Fruit fly (Drosophila melanogaster) whole organism, embryonic: Measurements from ENCODE around the gene CG12279.

ENCODE experiments used
- Awh ChIP-seq: fragments of 200-800 bp; sonication (Bioruptor generic); IDR thresholded peaks from 2 replicates; pipeline ENCODE4, ENCODE4 v1.3.6; 2022; ENCODE audit warnings: missing biosample characterization, missing genetic modification characterization
- B-H1 ChIP-seq: fragments of 200-800 bp; sonication (Bioruptor generic); IDR thresholded peaks from 3 replicates; pipeline ENCODE4 v1.3.6; 2022; ENCODE audit warnings: missing biosample characterization, missing genetic modification characterization
- Blimp-1 ChIP-seq: fragments of 200-800 bp; sonication (Bioruptor generic); optimal IDR thresholded peaks from 3 replicates; lab custom pipeline; 2018; ENCODE audit warnings: missing biosample characterization, missing genetic modification characterization, mild to moderate bottlenecking, moderate library complexity, missing genetic modification reagents
- BtbVII ChIP-seq: fragments of 200-800 bp; sonication (Bioruptor generic); optimal IDR thresholded peaks from 3 replicates; lab custom pipeline; 2017; ENCODE audit warnings: missing biosample characterization, mild to moderate bottlenecking, missing genetic modification characterization
- CG10147 ChIP-seq: fragments of 200-800 bp; sonication (Bioruptor generic); optimal IDR thresholded peaks from 2 replicates; lab custom pipeline; 2019; ENCODE audit warnings: missing biosample characterization, mild to moderate bottlenecking, missing genetic modification characterization, moderate library complexity
- CG10543 ChIP-seq: fragments of 200-800 bp; sonication (Bioruptor generic); optimal IDR thresholded peaks from 3 replicates; lab custom pipeline; 2017; ENCODE audit warnings: missing biosample characterization, mild to moderate bottlenecking, missing genetic modification characterization, moderate library complexity
- CG11695 ChIP-seq: fragments of 200-800 bp; sonication (Bioruptor generic); IDR thresholded peaks from 3 replicates; pipeline ENCODE4 v1.3.6; 2022; ENCODE audit warnings: missing biosample characterization, missing genetic modification characterization
- CG11696 ChIP-seq: fragments of 200-800 bp; sonication (Bioruptor generic); IDR thresholded peaks from 2 replicates; pipeline ENCODE4 v1.3.6; 2022; ENCODE audit warnings: missing biosample characterization, missing genetic modification characterization
- CG12769 ChIP-seq: fragments of 200-800 bp; sonication (Bioruptor generic); optimal IDR thresholded peaks from 2 replicates; lab custom pipeline; 2019; ENCODE audit warnings: missing biosample characterization, mild to moderate bottlenecking, missing genetic modification characterization, moderate library complexity
- CG13775 ChIP-seq: fragments of 200-800 bp; sonication (Bioruptor generic); optimal IDR thresholded peaks from 3 replicates; lab custom pipeline; 2017; ENCODE audit warnings: missing biosample characterization, mild to moderate bottlenecking, missing genetic modification characterization
- CG14667 ChIP-seq: fragments of 200-800 bp; sonication (Bioruptor generic); IDR thresholded peaks from 2 replicates; pipeline ENCODE4 v1.3.6; 2022; ENCODE audit warnings: missing biosample characterization, missing genetic modification characterization
- CG2678 ChIP-seq: fragments of 200-800 bp; sonication (Bioruptor generic); optimal IDR thresholded peaks from 3 replicates; lab custom pipeline; 2019; ENCODE audit warnings: missing biosample characterization, mild to moderate bottlenecking, missing genetic modification characterization, moderate library complexity
- CG31224 ChIP-seq: fragments of 200-800 bp; sonication (Bioruptor generic); IDR thresholded peaks from 2 replicates; pipeline ENCODE4 v1.3.6; 2022; ENCODE audit warnings: missing biosample characterization, missing genetic modification characterization
- CG33213 ChIP-seq: fragments of 200-800 bp; sonication (Bioruptor generic); optimal IDR thresholded peaks from 3 replicates; lab custom pipeline; 2016; ENCODE audit warnings: missing biosample characterization, missing genetic modification characterization
- CG3995 ChIP-seq: fragments of 200-800 bp; sonication (Bioruptor generic); optimal IDR thresholded peaks from 3 replicates; lab custom pipeline; 2016; ENCODE audit warnings: missing biosample characterization, missing genetic modification characterization
- CG42726 ChIP-seq: fragments of 200-800 bp; sonication (Bioruptor generic); IDR thresholded peaks from 2 replicates; pipeline ENCODE4 v1.3.6; 2022; ENCODE audit warnings: missing biosample characterization, missing genetic modification characterization; ENCODE audit not compliant: partially characterized antibody
- CG43689 ChIP-seq: fragments of 200-800 bp; sonication (Bioruptor generic); IDR thresholded peaks from 2 replicates; pipeline ENCODE4 v1.3.6; 2022; ENCODE audit warnings: missing biosample characterization, missing genetic modification characterization
- CG5180 ChIP-seq: fragments of 200-800 bp; sonication (Bioruptor generic); optimal IDR thresholded peaks from 3 replicates; lab custom pipeline; 2017; ENCODE audit warnings: missing biosample characterization, missing genetic modification characterization, mild to moderate bottlenecking, moderate library complexity, missing genetic modification reagents
- CG5245 ChIP-seq: fragments of 200-800 bp; sonication (Bioruptor generic); optimal IDR thresholded peaks from 3 replicates; lab custom pipeline; 2016; ENCODE audit warnings: missing biosample characterization, missing genetic modification characterization
- CG6654 ChIP-seq: fragments of 200-800 bp; sonication (Bioruptor generic); optimal IDR thresholded peaks from 2 replicates; lab custom pipeline; 2017; ENCODE audit warnings: missing biosample characterization, mild to moderate bottlenecking, missing genetic modification characterization
- CG6765 ChIP-seq: fragments of 200-800 bp; sonication (Bioruptor generic); optimal IDR thresholded peaks from 3 replicates; lab custom pipeline; 2017; ENCODE audit warnings: missing biosample characterization, mild to moderate bottlenecking, missing genetic modification characterization
- CG6791 ChIP-seq: fragments of 200-800 bp; sonication (Bioruptor generic); IDR thresholded peaks from 3 replicates; pipeline ENCODE4 v1.3.6; 2022; ENCODE audit warnings: missing biosample characterization, missing genetic modification characterization; ENCODE audit not compliant: partially characterized antibody
- CG7372 ChIP-seq: fragments of 200-800 bp; sonication (Bioruptor generic); IDR thresholded peaks from 2 replicates; pipeline ENCODE4 v1.3.6; 2022; ENCODE audit warnings: missing biosample characterization, missing genetic modification characterization
- CG7928 ChIP-seq: fragments of 200-800 bp; sonication (Bioruptor generic); optimal IDR thresholded peaks from 2 replicates; lab custom pipeline; 2017; ENCODE audit warnings: missing biosample characterization, mild to moderate bottlenecking, missing genetic modification characterization
- CG8089 ChIP-seq: fragments of 200-800 bp; sonication (Bioruptor generic); optimal IDR thresholded peaks from 3 replicates; lab custom pipeline; 2016; ENCODE audit warnings: missing biosample characterization, missing genetic modification characterization
- CTCF ChIP-seq: fragments of 200-800 bp; sonication (Bioruptor generic); optimal IDR thresholded peaks from 2 replicates; lab custom pipeline; 2017; ENCODE audit warnings: missing biosample characterization, mild to moderate bottlenecking, missing genetic modification characterization, moderate library complexity
- Dad ChIP-seq: fragments of 200-800 bp; sonication (Bioruptor generic); optimal IDR thresholded peaks from 3 replicates; lab custom pipeline; 2016; ENCODE audit warnings: missing biosample characterization, missing genetic modification characterization
- Ets97D ChIP-seq: fragments of 200-800 bp; sonication (Bioruptor generic); optimal IDR thresholded peaks from 3 replicates; lab custom pipeline; 2016; ENCODE audit warnings: missing biosample characterization, missing genetic modification characterization
- Fer1 ChIP-seq: fragments of 200-800 bp; sonication (Bioruptor generic); optimal IDR thresholded peaks from 2 replicates; lab custom pipeline; 2017; ENCODE audit warnings: missing biosample characterization, mild to moderate bottlenecking, missing genetic modification characterization
- Gug ChIP-seq: fragments of 200-800 bp; sonication (Bioruptor generic); IDR thresholded peaks from 4 replicates; pipeline ENCODE4 v1.3.6; 2022; ENCODE audit warnings: missing biosample characterization, missing genetic modification characterization
- H15 ChIP-seq: fragments of 200-800 bp; sonication (Bioruptor generic); IDR thresholded peaks from 3 replicates; pipeline ENCODE4 v1.3.6; 2022; ENCODE audit warnings: missing biosample characterization, missing genetic modification characterization
- Hr39 ChIP-seq: fragments of >200 bp; optimal IDR thresholded peaks from 2 replicates; lab custom pipeline; 2017
- MBD-R2 ChIP-seq: fragments of 200-800 bp; sonication (Bioruptor generic); IDR thresholded peaks from 2 replicates; pipeline ENCODE4 v1.3.6; 2022; ENCODE audit warnings: missing biosample characterization, missing genetic modification characterization
- MTF-1 ChIP-seq: fragments of 200-800 bp; sonication (Bioruptor generic); optimal IDR thresholded peaks from 2 replicates; lab custom pipeline; 2018; ENCODE audit warnings: missing biosample characterization, mild to moderate bottlenecking, missing genetic modification characterization, borderline replicate concordance
- Med ChIP-seq: fragments of 200-800 bp; sonication (Bioruptor generic); peaks from one replicate; lab custom pipeline; 2016; ENCODE audit warnings: missing biosample characterization, missing genetic modification characterization, mild to moderate bottlenecking, inconsistent platforms, moderate library complexity
- Oli ChIP-seq: fragments of 200-800 bp; sonication (Bioruptor generic); optimal IDR thresholded peaks from 2 replicates; lab custom pipeline; 2018; ENCODE audit warnings: missing biosample characterization, mild to moderate bottlenecking, missing genetic modification characterization, moderate library complexity
- ab ChIP-seq: fragments of 200-800 bp; sonication (Bioruptor generic); optimal IDR thresholded peaks from 2 replicates; lab custom pipeline; 2016; ENCODE audit warnings: missing biosample characterization, missing genetic modification characterization
- al ChIP-seq: fragments of 200-800 bp; sonication (Bioruptor generic); IDR thresholded peaks from 2 replicates; pipeline ENCODE4 v1.3.6; 2022; ENCODE audit warnings: missing biosample characterization, missing genetic modification characterization
- ash1 ChIP-seq: fragments of 200-800 bp; sonication (Bioruptor generic); optimal IDR thresholded peaks from 2 replicates; lab custom pipeline; 2018; ENCODE audit warnings: missing biosample characterization, mild to moderate bottlenecking, missing genetic modification characterization
- da ChIP-seq: fragments of 200-800 bp; sonication (Bioruptor generic); optimal IDR thresholded peaks from 2 replicates; lab custom pipeline; 2016; ENCODE audit warnings: missing biosample characterization, missing genetic modification characterization
- ewg ChIP-seq: fragments of 200-800 bp; sonication (Bioruptor generic); optimal IDR thresholded peaks from 3 replicates; lab custom pipeline; 2017; ENCODE audit warnings: mild to moderate bottlenecking, missing biosample characterization, missing genetic modification reagents, missing genetic modification characterization
- gem ChIP-seq: fragments of 200-800 bp; sonication (Bioruptor generic); optimal IDR thresholded peaks from 2 replicates; lab custom pipeline; 2019; ENCODE audit warnings: missing biosample characterization, mild to moderate bottlenecking, missing genetic modification characterization, moderate library complexity
- gfzf ChIP-seq: fragments of 200-800 bp; sonication (Bioruptor generic); optimal IDR thresholded peaks from 2 replicates; lab custom pipeline; 2016; ENCODE audit warnings: missing biosample characterization, mild to moderate bottlenecking, missing genetic modification characterization, moderate library complexity
- lov ChIP-seq, 2 experiments: fragments of 200-800 bp in 1 of 2; fragments of >200 bp in 1 of 2; sonication (Bioruptor generic) in 1 of 2; IDR thresholded peaks in 1 of 2; optimal IDR thresholded peaks in 1 of 2; 2 replicates in 1 of 2; 3 replicates in 1 of 2; pipeline versions ENCODE4 v1.3.6 to Lab custom; 2017 to 2022; ENCODE audit warnings: missing biosample characterization in 1 of 2, missing genetic modification characterization in 1 of 2
- mirr ChIP-seq: fragments of 200-800 bp; sonication (Bioruptor generic); optimal IDR thresholded peaks from 3 replicates; lab custom pipeline; 2018; ENCODE audit warnings: missing biosample characterization, mild to moderate bottlenecking, missing genetic modification characterization
- otp ChIP-seq: fragments of 200-800 bp; sonication (Bioruptor generic); IDR thresholded peaks from 3 replicates; pipeline ENCODE4, ENCODE4 v1.3.6; 2022; ENCODE audit warnings: missing biosample characterization, missing genetic modification characterization
- repo ChIP-seq: fragments of 200-800 bp; sonication (Bioruptor generic); optimal IDR thresholded peaks from 2 replicates; lab custom pipeline; 2016; ENCODE audit warnings: missing biosample characterization, missing genetic modification characterization
- z ChIP-seq: fragments of 200-800 bp; sonication (Bioruptor generic); IDR thresholded peaks from 3 replicates; pipeline ENCODE4 v1.3.6; 2022; ENCODE audit warnings: missing biosample characterization, missing genetic modification characterization

Gene CG12279

DNA sequence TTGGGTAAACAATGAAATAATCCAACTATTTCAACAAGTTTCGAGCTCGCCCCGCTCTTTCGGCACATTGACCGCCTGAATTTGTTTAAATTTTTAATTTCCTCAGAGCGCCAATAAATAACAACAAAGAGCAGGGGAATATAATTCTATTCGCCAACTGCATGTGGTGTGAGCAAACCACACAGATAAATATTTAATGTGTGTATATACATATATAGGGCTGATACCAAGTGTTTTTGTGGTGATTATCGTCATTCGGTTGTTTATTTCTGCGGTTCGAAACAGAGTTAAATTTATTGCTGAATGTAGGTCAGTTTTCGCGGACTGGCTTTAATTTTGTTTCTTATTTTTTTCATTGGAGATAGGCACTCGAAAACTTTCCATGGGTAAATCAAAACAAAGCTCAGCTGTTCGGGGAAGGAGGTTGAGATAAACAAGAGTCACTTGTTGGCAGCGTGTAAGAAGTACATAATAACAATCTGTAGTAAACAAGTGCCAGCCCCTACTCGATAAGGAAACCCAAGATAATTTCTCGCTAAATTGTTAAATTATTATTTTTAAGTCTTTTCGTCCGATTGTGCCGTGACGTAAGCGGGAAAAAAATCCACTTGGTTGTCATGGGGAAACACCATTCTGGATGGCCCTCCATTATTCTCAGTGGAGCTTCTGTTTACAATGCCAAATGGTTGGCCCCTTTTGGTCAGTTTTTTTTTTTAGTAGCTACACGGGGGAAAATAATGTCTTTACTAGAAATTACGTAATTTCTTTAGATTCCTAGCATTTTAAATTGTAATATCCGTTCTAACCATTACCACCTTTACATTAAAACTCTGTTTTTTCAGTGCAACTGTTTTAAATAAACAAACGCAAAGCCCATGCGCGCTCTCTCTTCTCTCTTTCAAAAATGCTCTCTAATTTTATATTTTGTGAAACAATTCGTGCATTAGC lies 13.0 kb downstream of the CG12279 start (continued):
- TF ChIP-seq CG10147 (no peak), gem (peak; percentile 68), ab (GFP tag; lab: Kevin White, UChicago) (no peak), CG31224 (0 out of 2 replicates have a peak, but pooled peaks have one; percentile 17), Hr39 (lab: Kevin White, UChicago) (no peak), CG7928 (GFP tag; lab: Kevin White, UChicago) (no peak), CG8089 (GFP tag; lab: Kevin White, UChicago) (peak; percentile 20), Awh (GFP tag; lab: Robert Waterston, UW) (0 out of 2 replicates have a peak, but pooled peaks have one; percentile 21), mirr (GFP tag; lab: Kevin White, UChicago) (peak; percentile 43), lov (optimal IDR thresholded peaks at IDR 0.05; lab: Kevin White, UChicago) (no peak), lov (GFP tag; IDR thresholded peaks at IDR 0.05; lab: Robert Waterston, UW) (no peak), z (GFP tag; lab: Robert Waterston, UW) (no peak), B-H1 (peak; percentile 39; the same call in 2 of the 3 replicates), MBD-R2 (GFP tag; lab: Robert Waterston, UW) (no peak; the same call in 1 of the 2 replicates), Oli (tag; lab: Kevin White, UChicago) (peak; percentile 53), CG11696 (GFP tag; lab: Robert Waterston, UW) (0 out of 2 replicates have a peak, but pooled peaks have one; percentile 24), CG42726 (no peak), repo (GFP tag; lab: Kevin White, UChicago) (no peak), Dad (GFP tag; lab: Kevin White, UChicago) (peak; percentile 9), Gug (peak; percentile 29; the same call in 2 of the 4 replicates), Blimp-1 (peak; percentile 52), gfzf (GFP tag; lab: Kevin White, UChicago) (no peak), CTCF (GFP tag; lab: Kevin White, UChicago) (no peak), CG10543 (no peak), H15 (GFP tag; lab: Robert Waterston, UW) (peak; percentile 60; the same call in 1 of the 3 replicates), CG6765 (GFP tag; lab: Kevin White, UChicago) (peak; percentile 10), Med (GFP tag; lab: Kevin White, UChicago) (peak; percentile 86), CG5180 (GFP tag; lab: Kevin White, UChicago) (peak; percentile 6), CG3995 (GFP tag; lab: Kevin White, UChicago) (no peak), otp (GFP tag; lab: Robert Waterston, UW) (0 out of 3 replicates have a peak, but pooled peaks have one; percentile 18), CG43689 (GFP tag; lab: Robert Waterston, UW) (no peak), BtbVII (GFP tag; lab: Kevin White, UChicago) (no peak), al (GFP tag; lab: Robert Waterston, UW) (peak; percentile 44; the same call in 1 of the 2 replicates), CG11695 (peak; percentile 52; the same call in 1 of the 3 replicates), MTF-1 (GFP tag; lab: Kevin White, UChicago) (no peak), CG6791 (GFP tag; lab: Robert Waterston, UW) (no peak), CG5245 (GFP tag; lab: Kevin White, UChicago) (peak; percentile 19), CG7372 (peak; percentile 26; the same call in 1 of the 2 replicates), ash1 (GFP tag; lab: Kevin White, UChicago) (no peak), CG6654 (GFP tag; lab: Kevin White, UChicago) (no peak), ewg (GFP tag; lab: Kevin White, UChicago) (peak; percentile 82), Fer1 (GFP tag; lab: Kevin White, UChicago) (peak; percentile 58), da (GFP tag; lab: Kevin White, UChicago) (peak; percentile 4), CG14667 (no peak), CG2678 (tag; lab: Kevin White, UChicago) (peak; percentile 68), CG33213 (GFP tag; lab: Kevin White, UChicago) (no peak), Ets97D (GFP tag; lab: Kevin White, UChicago) (no peak), CG13775 (GFP tag; lab: Kevin White, UChicago) (peak; percentile 41), CG12769 (tag; lab: Kevin White, UChicago) (no peak)
